Worm (Caenorhabditis elegans): ENCODE results near the gene R05G9.5.

Gene R05G9.5

ce11 chrII:6500161-6500560 is at the start of gene R05G9.5:
TSS of gene R05G9.5 (minus strand) at chrII:6500261.
- TF ChIP-seq ceh-13 (GFP tag; optimal IDR thresholded peaks at IDR 0.05) (no peak), tbx-11 (GFP tag; IDR thresholded peaks at IDR 0.05) (no peak), hmg-4 (GFP tag; optimal IDR thresholded peaks at IDR 0.05) (no peak), scrt-1 (GFP tag; IDR thresholded peaks at IDR 0.05) (no peak), B0310.2 (tag; optimal IDR thresholded peaks at IDR 0.05) (no peak), tra-4 (tag; optimal IDR thresholded peaks at IDR 0.05) (no peak)

- no peak for TF ChIP-seq ceh-13 (GFP tag; optimal IDR thresholded peaks at IDR 0.05)
- TF ChIP-seq ets-7 (tag; optimal IDR thresholded peaks at IDR 0.05) = no peak
- no peak for TF ChIP-seq tra-4 (tag; optimal IDR thresholded peaks at IDR 0.05)
- no peak for TF ChIP-seq ceh-36 (tag; optimal IDR thresholded peaks at IDR 0.05)
- no peak for TF ChIP-seq F13C5.2 (tag; optimal IDR thresholded peaks at IDR 0.05)
- TF ChIP-seq tbx-11 (GFP tag; IDR thresholded peaks at IDR 0.05) = no peak
- TF ChIP-seq pes-1 (GFP tag; IDR thresholded peaks at IDR 0.05) = no peak
- TF ChIP-seq B0310.2 (tag; optimal IDR thresholded peaks at IDR 0.05) = no peak
- TF ChIP-seq ama-1 (optimal IDR thresholded peaks at IDR 0.05) = no peak
- TF ChIP-seq flt-1 (GFP tag; IDR thresholded peaks at IDR 0.05) = no peak
- no peak for TF ChIP-seq scrt-1 (GFP tag; IDR thresholded peaks at IDR 0.05)
- no peak for TF ChIP-seq hmg-4 (GFP tag; optimal IDR thresholded peaks at IDR 0.05)
These were observed 44.9 kb upstream of the R05G9.5 start, which contains the start of gene lron-15 for ce11 chrII:6544842-6545410. TSS of gene lron-15 (minus strand) at chrII:6544892.

ce11 chrII:6535957-6536424 is 35.9 kb upstream of the R05G9.5 start, which contains the start of gene utp-20:
TSS of gene utp-20 (plus strand) at chrII:6536374.
- TF ChIP-seq sea-1 (GFP tag; conservative IDR thresholded peaks at IDR 0.05) (no peak), hnd-1 (tag; optimal IDR thresholded peaks at IDR 0.05) (no peak), pes-1 (GFP tag; IDR thresholded peaks at IDR 0.05) (no peak), ceh-13 (GFP tag; optimal IDR thresholded peaks at IDR 0.05) (no peak), F13C5.2 (tag; optimal IDR thresholded peaks at IDR 0.05) (peak; percentile 5), B0310.2 (tag; optimal IDR thresholded peaks at IDR 0.05) (no peak), ama-1 (optimal IDR thresholded peaks at IDR 0.05) (no peak), tbx-11 (GFP tag; IDR thresholded peaks at IDR 0.05) (no peak), scrt-1 (GFP tag; IDR thresholded peaks at IDR 0.05) (no peak)

ce11 chrII:6531940-6532339 is 31.9 kb upstream of the R05G9.5 start, which contains the start of gene abcx-1:
TSS of gene abcx-1 (plus strand) at chrII:6532163.
- no peak for TF ChIP-seq tra-4 (tag; optimal IDR thresholded peaks at IDR 0.05)
- TF ChIP-seq hnd-1 (tag; optimal IDR thresholded peaks at IDR 0.05) = no peak
- no peak for TF ChIP-seq scrt-1 (GFP tag; IDR thresholded peaks at IDR 0.05)
- no peak for TF ChIP-seq ceh-13 (GFP tag; optimal IDR thresholded peaks at IDR 0.05)
- no peak for TF ChIP-seq ama-1 (optimal IDR thresholded peaks at IDR 0.05)
- TF ChIP-seq hmbx-1 (tag; optimal IDR thresholded peaks at IDR 0.05) = no peak

ce11 chrII:6531527-6531926 is 31.5 kb upstream of the R05G9.5 start, which contains the start of gene abch-1:
TSS of gene abch-1 (minus strand) at chrII:6531627.
- no peak for TF ChIP-seq ceh-36 (tag; optimal IDR thresholded peaks at IDR 0.05)
- TF ChIP-seq ama-1 (optimal IDR thresholded peaks at IDR 0.05) = no peak
- TF ChIP-seq hmbx-1 (tag; optimal IDR thresholded peaks at IDR 0.05) = no peak
- no peak for TF ChIP-seq F13C5.2 (tag; optimal IDR thresholded peaks at IDR 0.05)
- no peak for TF ChIP-seq B0310.2 (tag; optimal IDR thresholded peaks at IDR 0.05)
- TF ChIP-seq hnd-1 (tag; optimal IDR thresholded peaks at IDR 0.05) = no peak
- no peak for TF ChIP-seq ceh-13 (GFP tag; optimal IDR thresholded peaks at IDR 0.05)
- no peak for TF ChIP-seq sea-1 (GFP tag; conservative IDR thresholded peaks at IDR 0.05)

- TF ChIP-seq hnd-1 (tag; optimal IDR thresholded peaks at IDR 0.05) (no peak), aly-1 (tag; optimal IDR thresholded peaks at IDR 0.05) (no peak), ceh-36 (tag; optimal IDR thresholded peaks at IDR 0.05) (no peak), ceh-13 (GFP tag; optimal IDR thresholded peaks at IDR 0.05) (no peak), sea-1 (GFP tag; conservative IDR thresholded peaks at IDR 0.05) (no peak), hmbx-1 (tag; optimal IDR thresholded peaks at IDR 0.05) (no peak), F13C5.2 (tag; optimal IDR thresholded peaks at IDR 0.05) (no peak)
These were observed 28.6 kb upstream of the R05G9.5 start, which contains the start of gene C56E6.4 for ce11 chrII:6528629-6529028. TSS of gene C56E6.4 (minus strand) at chrII:6528729.

ce11 chrII:6526136-6526684 is 26.1 kb upstream of the R05G9.5 start:
- TF ChIP-seq B0310.2 (tag; optimal IDR thresholded peaks at IDR 0.05) (no peak), hnd-1 (tag; optimal IDR thresholded peaks at IDR 0.05) (no peak), tbx-11 (GFP tag; IDR thresholded peaks at IDR 0.05) (no peak), F13C5.2 (tag; optimal IDR thresholded peaks at IDR 0.05) (no peak), flt-1 (GFP tag; IDR thresholded peaks at IDR 0.05) (no peak), ama-1 (optimal IDR thresholded peaks at IDR 0.05) (no peak), hmbx-1 (tag; optimal IDR thresholded peaks at IDR 0.05) (no peak), tbx-37 (GFP tag; conservative IDR thresholded peaks at IDR 0.05) (no peak), scrt-1 (GFP tag; IDR thresholded peaks at IDR 0.05) (no peak), ets-7 (tag; optimal IDR thresholded peaks at IDR 0.05) (no peak), sea-1 (GFP tag; conservative IDR thresholded peaks at IDR 0.05) (no peak), tra-4 (tag; optimal IDR thresholded peaks at IDR 0.05) (no peak), aly-1 (tag; optimal IDR thresholded peaks at IDR 0.05) (no peak), hmg-4 (GFP tag; optimal IDR thresholded peaks at IDR 0.05) (no peak), ceh-13 (GFP tag; optimal IDR thresholded peaks at IDR 0.05) (no peak), pes-1 (GFP tag; IDR thresholded peaks at IDR 0.05) (no peak), ceh-36 (tag; optimal IDR thresholded peaks at IDR 0.05) (no peak)

- no peak for TF ChIP-seq hmbx-1 (tag; optimal IDR thresholded peaks at IDR 0.05)
- no peak for TF ChIP-seq scrt-1 (GFP tag; IDR thresholded peaks at IDR 0.05)
- TF ChIP-seq pes-1 (GFP tag; IDR thresholded peaks at IDR 0.05) = no peak
- TF ChIP-seq sea-1 (GFP tag; conservative IDR thresholded peaks at IDR 0.05) = no peak
These were observed 24.5 kb upstream of the R05G9.5 start, which contains the start of gene C56E6.2 for ce11 chrII:6524501-6524977. TSS of gene C56E6.2 (plus strand) at chrII:6524927.
